Fruit fly (Drosophila melanogaster) S2 (cell line): Measurements from ENCODE around the gene Sidpn.

Experiments used
- CG8478 ChIP-seq: fragments of >200 bp; optimal IDR thresholded peaks from 2 replicates; lab custom pipeline; 2018
- CTCF ChIP-seq, 2 experiments: fragments of >200 bp; optimal IDR thresholded peaks; 2 replicates each; lab custom pipeline; 2018

dm6 chr2L:18979407-18979806 lies 48.1 kb upstream of the Sidpn start:
- TF ChIP-seq CG8478 (lab: Kevin White, UChicago) (no peak), CTCF (optimal IDR thresholded peaks at IDR 0.05; lab: Kevin White, UChicago) (no peak)
